Worm (Caenorhabditis elegans) whole organism, young adult: ENCODE results near the gene K06H6.5.

Experiments used
- C06A6.2 ChIP-seq: fragments of 200-800 bp; sonication (Bioruptor generic); conservative IDR thresholded peaks from 2 replicates; pipeline ENCODE4 v1.3.6; 2022; ENCODE audit warnings: missing genetic modification characterization, missing compliant biosample characterization
- C17E4.6 ChIP-seq: fragments of 200-800 bp; sonication (Bioruptor generic); IDR thresholded peaks from 2 replicates; pipeline ENCODE4 v1.3.6; 2022; ENCODE audit warnings: missing genetic modification reagents, missing genetic modification characterization, missing compliant biosample characterization
- F37B4.10 ChIP-seq: fragments of 200-800 bp; sonication (Bioruptor generic); IDR thresholded peaks from 2 replicates; pipeline ENCODE4 v1.3.6; 2022; ENCODE audit warnings: missing genetic modification characterization, missing compliant biosample characterization
- F52B5.7 ChIP-seq: sonication (generic microtip); optimal IDR thresholded peaks from 2 replicates; lab custom pipeline; 2016; ENCODE audit warnings: mild to moderate bottlenecking, missing genetic modification characterization, missing compliant biosample characterization
- F57A8.1 ChIP-seq: fragments of 200-800 bp; sonication (Bioruptor generic); optimal IDR thresholded peaks from 2 replicates; lab custom pipeline; 2018; ENCODE audit warnings: mild to moderate bottlenecking, missing genetic modification characterization, moderate library complexity, missing compliant biosample characterization
- F57C9.4 ChIP-seq: sonication (generic microtip); optimal IDR thresholded peaks from 2 replicates; lab custom pipeline; 2017; ENCODE audit warnings: mild to moderate bottlenecking, missing genetic modification characterization, missing compliant biosample characterization
- K11D2.4 ChIP-seq: fragments of 200-800 bp; sonication (Bioruptor generic); IDR thresholded peaks from 2 replicates; pipeline ENCODE4 v1.3.6; 2022; ENCODE audit warnings: missing genetic modification reagents, missing genetic modification characterization, missing compliant biosample characterization
- K12H6.12 ChIP-seq: fragments of 200-800 bp; sonication (Bioruptor generic); optimal IDR thresholded peaks from 2 replicates; lab custom pipeline; 2018; ENCODE audit warnings: mild to moderate bottlenecking, missing genetic modification characterization, missing compliant biosample characterization
- T07F8.4 ChIP-seq: sonication (generic microtip); optimal IDR thresholded peaks from 2 replicates; lab custom pipeline; 2016; ENCODE audit warnings: mild to moderate bottlenecking, missing genetic modification characterization, moderate library complexity, missing compliant biosample characterization
- Y53G8AR.9 ChIP-seq: fragments of 200-800 bp; sonication (Bioruptor generic); conservative IDR thresholded peaks from 2 replicates; pipeline ENCODE4 v1.3.6; 2022; ENCODE audit warnings: missing genetic modification reagents, missing genetic modification characterization, missing compliant biosample characterization
- Y56A3A.18 ChIP-seq: fragments of 200-800 bp; sonication (Bioruptor generic); IDR thresholded peaks from 2 replicates; pipeline ENCODE4 v1.3.6; 2022; ENCODE audit warnings: missing genetic modification reagents, missing genetic modification characterization, missing compliant biosample characterization
- Y79H2A.3 ChIP-seq: fragments of 200-800 bp; sonication (Bioruptor generic); conservative IDR thresholded peaks from 2 replicates; pipeline ENCODE4 v1.3.6; 2022; ENCODE audit warnings: missing genetic modification reagents, missing genetic modification characterization, missing compliant biosample characterization
- Y95B8A.8 ChIP-seq: fragments of 200-800 bp; sonication (Bioruptor generic); IDR thresholded peaks from 2 replicates; pipeline ENCODE4 v1.3.6; 2022; ENCODE audit warnings: missing genetic modification reagents, missing genetic modification characterization, missing compliant biosample characterization
- aptf-3 ChIP-seq: fragments of 200-800 bp; sonication (Bioruptor generic); IDR thresholded peaks from 2 replicates; pipeline ENCODE4 v1.3.6; 2022; ENCODE audit warnings: missing genetic modification characterization, missing compliant biosample characterization
- atf-7 ChIP-seq: sonication (generic microtip); optimal IDR thresholded peaks from 2 replicates; lab custom pipeline; 2017; ENCODE audit warnings: mild to moderate bottlenecking, missing genetic modification characterization, missing compliant biosample characterization
- attf-3 ChIP-seq: fragments of 200-800 bp; sonication (Bioruptor generic); conservative IDR thresholded peaks from 2 replicates; pipeline ENCODE4 v1.3.6; 2022; ENCODE audit warnings: missing genetic modification reagents, missing genetic modification characterization, missing compliant biosample characterization
- attf-5 ChIP-seq: fragments of 200-800 bp; sonication (Bioruptor generic); optimal IDR thresholded peaks from 2 replicates; lab custom pipeline; 2018; ENCODE audit warnings: mild to moderate bottlenecking, missing genetic modification characterization, missing compliant biosample characterization
- bed-1 ChIP-seq: fragments of 200-800 bp; sonication (Bioruptor generic); IDR thresholded peaks from 2 replicates; pipeline ENCODE4 v1.3.6; 2022; ENCODE audit warnings: missing genetic modification reagents, missing genetic modification characterization, missing compliant biosample characterization
- bed-2 ChIP-seq: fragments of 200-800 bp; sonication (Bioruptor generic); IDR thresholded peaks from 2 replicates; pipeline ENCODE4 v1.3.6; 2022; ENCODE audit warnings: missing genetic modification reagents, missing genetic modification characterization, missing compliant biosample characterization
- ceh-58 ChIP-seq: fragments of 200-800 bp; sonication (Bioruptor generic); IDR thresholded peaks from 2 replicates; pipeline ENCODE4 v1.3.6; 2022; ENCODE audit warnings: missing genetic modification characterization, missing compliant biosample characterization
- ceh-79 ChIP-seq: sonication (generic microtip); optimal IDR thresholded peaks from 2 replicates; lab custom pipeline; 2017; ENCODE audit warnings: mild to moderate bottlenecking, missing genetic modification characterization, missing compliant biosample characterization
- chd-7 ChIP-seq: sonication (generic microtip); optimal IDR thresholded peaks from 2 replicates; lab custom pipeline; 2016; ENCODE audit warnings: mild to moderate bottlenecking, missing genetic modification characterization, moderate library complexity, missing compliant biosample characterization
- dpff-1 ChIP-seq: sonication (generic microtip); optimal IDR thresholded peaks from 2 replicates; lab custom pipeline; 2017; ENCODE audit warnings: mild to moderate bottlenecking, missing genetic modification characterization, missing compliant biosample characterization
- efl-1 ChIP-seq: fragments of 150-350 bp; optimal IDR thresholded peaks from 2 replicates; lab custom pipeline; 2014; ENCODE audit warnings: missing biosample characterization, missing genetic modification reagents, missing genetic modification characterization
- egrh-3 ChIP-seq: fragments of 200-800 bp; sonication (Bioruptor generic); IDR thresholded peaks from 2 replicates; pipeline ENCODE4 v1.3.6; 2022; ENCODE audit warnings: missing genetic modification reagents, missing genetic modification characterization, missing compliant biosample characterization
- ekl-4 ChIP-seq: fragments of 200-800 bp; sonication (Bioruptor generic); IDR thresholded peaks from 2 replicates; pipeline ENCODE4 v1.3.6; 2022; ENCODE audit warnings: missing genetic modification reagents, missing genetic modification characterization, missing compliant biosample characterization
- him-1 ChIP-seq: sonication (generic microtip); optimal IDR thresholded peaks from 2 replicates; lab custom pipeline; 2016; ENCODE audit warnings: missing genotype, missing genetic modification reagents, missing genetic modification characterization, missing compliant biosample characterization
- lin-35 ChIP-seq, 3 experiments: fragments of 150-350 bp in 2 of 3; sonication (generic microtip) in 1 of 3; optimal IDR thresholded peaks; 2 replicates each; lab custom pipeline; 2014 to 2018; ENCODE audit warnings: missing biosample characterization in 3 of 3, missing genetic modification characterization in 3 of 3, missing genetic modification reagents in 3 of 3
- lin-40 ChIP-seq: sonication (generic microtip); optimal IDR thresholded peaks from 2 replicates; lab custom pipeline; 2016; ENCODE audit warnings: missing genetic modification characterization, mild to moderate bottlenecking, missing compliant biosample characterization, missing genotype, missing genetic modification reagents
- madf-10 ChIP-seq: sonication (generic microtip); optimal IDR thresholded peaks from 2 replicates; lab custom pipeline; 2016; ENCODE audit warnings: mild to moderate bottlenecking, missing genetic modification characterization, missing compliant biosample characterization
- madf-3 ChIP-seq: fragments of 200-800 bp; sonication (Bioruptor generic); IDR thresholded peaks from 2 replicates; pipeline ENCODE4 v1.3.6; 2022; ENCODE audit warnings: missing genetic modification reagents, missing genetic modification characterization, missing compliant biosample characterization
- madf-6 ChIP-seq: fragments of 200-800 bp; sonication (Bioruptor generic); IDR thresholded peaks from 2 replicates; pipeline ENCODE4 v1.3.6; 2022; ENCODE audit warnings: missing genetic modification reagents, missing genetic modification characterization, missing compliant biosample characterization
- madf-8 ChIP-seq: fragments of 200-800 bp; sonication (Bioruptor generic); conservative IDR thresholded peaks from 2 replicates; pipeline ENCODE4 v1.3.6; 2022; ENCODE audit warnings: missing genetic modification reagents, missing genetic modification characterization, missing compliant biosample characterization
- mel-28 ChIP-seq: sonication (generic microtip); optimal IDR thresholded peaks from 2 replicates; lab custom pipeline; 2016; ENCODE audit warnings: borderline replicate concordance, mild to moderate bottlenecking, missing genetic modification characterization, missing compliant biosample characterization
- mes-4 ChIP-seq: sonication (generic microtip); optimal IDR thresholded peaks from 2 replicates; lab custom pipeline; 2016; ENCODE audit warnings: missing genotype, missing genetic modification characterization, missing compliant biosample characterization
- nhr-179 ChIP-seq: sonication (generic microtip); optimal IDR thresholded peaks from 2 replicates; lab custom pipeline; 2016; ENCODE audit warnings: mild to moderate bottlenecking, missing genetic modification characterization, missing compliant biosample characterization
- nhr-90 ChIP-seq: sonication (generic microtip); optimal IDR thresholded peaks from 2 replicates; lab custom pipeline; 2016; ENCODE audit warnings: missing genotype, mild to moderate bottlenecking, missing genetic modification characterization, missing compliant biosample characterization
- pha-4 ChIP-seq: fragments of 150-350 bp; sonication (generic microtip); optimal IDR thresholded peaks from 2 replicates; lab custom pipeline; 2014; ENCODE audit warnings: missing biosample characterization, missing genetic modification reagents, missing genetic modification characterization
- rec-8 ChIP-seq, 2 experiments: sonication (generic microtip); optimal IDR thresholded peaks; 2 replicates each; lab custom pipeline; 2016; ENCODE audit warnings: mild to moderate bottlenecking in 2 of 2, missing genetic modification characterization in 2 of 2, missing genetic modification reagents in 2 of 2, missing genotype in 2 of 2, missing biosample characterization in 1 of 2, missing compliant biosample characterization in 1 of 2, moderate library complexity in 1 of 2
- repo-1 ChIP-seq: sonication (generic microtip); optimal IDR thresholded peaks from 2 replicates; lab custom pipeline; 2017; ENCODE audit warnings: mild to moderate bottlenecking, missing genetic modification characterization, missing compliant biosample characterization
- snpc-1.1 ChIP-seq: sonication (generic microtip); optimal IDR thresholded peaks from 2 replicates; lab custom pipeline; 2017; ENCODE audit warnings: missing genetic modification characterization, mild to moderate bottlenecking, missing compliant biosample characterization, antibody characterized with exemption, moderate library complexity, missing genotype, missing genetic modification reagents; ENCODE audit not compliant: insufficient read depth
- tbp1 ChIP-seq: fragments of 200-800 bp; sonication (Bioruptor generic); optimal IDR thresholded peaks from 2 replicates; lab custom pipeline; 2018; ENCODE audit warnings: mild to moderate bottlenecking, missing genetic modification characterization, missing compliant biosample characterization
- unc-62 ChIP-seq: fragments of 150-350 bp; optimal IDR thresholded peaks from 2 replicates; lab custom pipeline; 2014; ENCODE audit warnings: missing biosample characterization, missing genetic modification reagents, missing genetic modification characterization
- ztf-18 ChIP-seq: sonication (generic microtip); optimal IDR thresholded peaks from 2 replicates; lab custom pipeline; 2016; ENCODE audit warnings: missing genotype, mild to moderate bottlenecking, missing genetic modification characterization, missing compliant biosample characterization
- ztf-28 ChIP-seq: fragments of 200-800 bp; sonication (Bioruptor generic); IDR thresholded peaks from 2 replicates; pipeline ENCODE4 v1.3.6; 2022; ENCODE audit warnings: missing genetic modification reagents, missing genetic modification characterization, missing compliant biosample characterization
- ztf-3 ChIP-seq: fragments of 200-800 bp; sonication (Bioruptor generic); optimal IDR thresholded peaks from 2 replicates; lab custom pipeline; 2018; ENCODE audit warnings: mild to moderate bottlenecking, missing genetic modification characterization, missing compliant biosample characterization
- ztf-6 ChIP-seq: fragments of 200-800 bp; sonication (Bioruptor generic); IDR thresholded peaks from 2 replicates; pipeline ENCODE4 v1.3.6; 2022; ENCODE audit warnings: missing genetic modification reagents, missing genetic modification characterization, missing compliant biosample characterization

Gene K06H6.5

DNA sequence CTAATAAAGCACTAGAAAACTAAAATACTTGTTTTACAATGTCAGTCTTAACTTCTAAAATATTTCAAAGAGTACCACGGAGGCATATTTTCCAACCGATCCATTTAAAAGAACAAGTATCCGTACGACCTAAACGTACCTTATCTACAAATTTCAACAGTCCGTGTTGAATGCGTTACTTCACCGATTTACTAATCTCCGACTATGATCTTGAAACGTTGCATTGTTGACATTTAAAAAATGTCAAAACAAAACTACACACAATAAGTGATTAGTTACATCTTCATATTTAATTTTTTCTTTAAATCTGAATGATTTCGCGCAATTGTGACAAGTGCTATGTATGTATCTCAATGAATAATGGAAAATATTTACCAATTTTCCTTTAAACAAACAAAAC is 21.7 kb downstream of the K06H6.5 start:
- TF ChIP-seq attf-3 (GFP tag; lab: Robert Waterston, UW) (no peak), bed-2 (GFP tag; lab: Robert Waterston, UW) (no peak), madf-10 (tag; lab: Kevin White, UChicago) (no peak), nhr-179 (tag; lab: Kevin White, UChicago) (no peak), pha-4 (tag; lab: Kevin White, UChicago) (no peak), C06A6.2 (no peak), aptf-3 (GFP tag; lab: Robert Waterston, UW) (no peak), repo-1 (tag; lab: Kevin White, UChicago) (no peak), madf-6 (GFP tag; lab: Robert Waterston, UW) (no peak), tbp1 (GFP tag; lab: Kevin White, UChicago) (no peak), atf-7 (no peak), attf-5 (GFP tag; lab: Kevin White, UChicago) (no peak), F57C9.4 (tag; lab: Kevin White, UChicago) (no peak), unc-62 (GFP tag; lab: Kevin White, UChicago) (no peak), ceh-58 (GFP tag; lab: Robert Waterston, UW) (no peak), lin-35 (GFP tag; optimal IDR thresholded peaks at IDR 0.05; lab: Kevin White, UChicago) (no peak), F52B5.7 (no peak), mel-28 (no peak), K11D2.4 (GFP tag; lab: Robert Waterston, UW) (no peak), Y95B8A.8 (no peak)

DNA sequence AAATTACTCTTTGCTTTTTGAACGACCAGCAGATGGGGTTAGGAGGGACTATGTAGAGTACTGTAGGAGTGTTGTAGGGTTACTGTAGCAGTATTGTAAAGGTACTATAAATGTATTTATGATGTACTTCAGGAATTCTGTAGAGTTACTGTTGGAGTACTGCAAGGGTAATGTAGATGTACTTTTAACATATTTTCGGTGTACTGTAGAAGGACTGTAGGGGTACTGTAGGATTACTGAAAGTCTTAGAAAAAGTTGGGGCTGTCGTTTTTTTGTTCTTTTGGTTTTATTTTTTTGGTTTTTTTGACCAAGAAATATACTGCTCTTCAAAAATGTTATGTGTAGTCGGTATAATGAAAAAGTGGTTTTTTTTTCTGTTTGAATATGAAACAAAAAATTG is 22.5 kb downstream of the K06H6.5 start:
- no peak for TF ChIP-seq madf-10 (tag; lab: Kevin White, UChicago)
- TF ChIP-seq ceh-79 (tag; lab: Kevin White, UChicago) = no peak
- no peak for TF ChIP-seq Y53G8AR.9 (GFP tag; lab: Robert Waterston, UW)
- no peak for TF ChIP-seq madf-8
- no peak for TF ChIP-seq ztf-28 (GFP tag; lab: Robert Waterston, UW)
- no peak for TF ChIP-seq C06A6.2
- TF ChIP-seq madf-3 (GFP tag; lab: Robert Waterston, UW) = no peak
- TF ChIP-seq ceh-58 (GFP tag; lab: Robert Waterston, UW) = no peak
- TF ChIP-seq T07F8.4 (tag; lab: Kevin White, UChicago) = no peak
- no peak for TF ChIP-seq snpc-1.1
- TF ChIP-seq Y56A3A.18 (GFP tag; lab: Robert Waterston, UW) = no peak
- no peak for TF ChIP-seq Y79H2A.3 (GFP tag; lab: Robert Waterston, UW)
- no peak for TF ChIP-seq K11D2.4 (GFP tag; lab: Robert Waterston, UW)
- no peak for TF ChIP-seq ztf-18 (tag; lab: Kevin White, UChicago)
- no peak for TF ChIP-seq C17E4.6 (GFP tag; lab: Robert Waterston, UW)
- TF ChIP-seq bed-1 (GFP tag; lab: Robert Waterston, UW) = no peak
- TF ChIP-seq egrh-3 (GFP tag; lab: Robert Waterston, UW) = no peak
- no peak for TF ChIP-seq F37B4.10 (GFP tag; lab: Robert Waterston, UW)
- TF ChIP-seq efl-1 (GFP tag; lab: Kevin White, UChicago) = no peak
- no peak for TF ChIP-seq nhr-90 (tag; lab: Kevin White, UChicago)

DNA sequence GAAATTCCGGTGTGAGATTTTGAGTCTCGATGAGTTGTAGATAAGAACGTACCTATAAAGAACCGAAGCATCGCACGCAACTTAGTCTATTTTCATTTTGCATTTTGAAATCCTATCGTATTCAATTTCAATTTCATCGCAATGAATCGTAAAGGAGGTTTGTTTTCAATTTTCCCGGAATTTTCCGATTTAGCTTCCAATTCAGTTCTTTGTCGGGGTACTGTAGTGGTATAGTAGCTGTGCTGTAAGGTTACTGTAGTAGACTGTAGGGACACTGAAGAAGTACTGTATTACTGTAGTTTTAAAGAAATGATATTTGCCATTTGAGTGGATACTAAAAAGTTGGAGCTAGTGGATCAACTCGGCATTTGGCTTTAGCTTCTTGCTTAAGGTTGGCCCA is 23.6 kb downstream of the K06H6.5 start:
- TF ChIP-seq ztf-6 (GFP tag; lab: Robert Waterston, UW) (no peak), F57A8.1 (GFP tag; lab: Kevin White, UChicago) (no peak), lin-40 (no peak), mes-4 (tag; lab: Kevin White, UChicago) (no peak), rec-8 (tag; optimal IDR thresholded peaks at IDR 0.05; lab: Kevin White, UChicago) (no peak), dpff-1 (no peak), bed-1 (GFP tag; lab: Robert Waterston, UW) (no peak), Y56A3A.18 (GFP tag; lab: Robert Waterston, UW) (no peak), atf-7 (no peak), chd-7 (tag; lab: Kevin White, UChicago) (no peak), him-1 (no peak), K12H6.12 (tag; lab: Kevin White, UChicago) (no peak), snpc-1.1 (no peak), ekl-4 (GFP tag; lab: Robert Waterston, UW) (no peak), ztf-3 (GFP tag; lab: Kevin White, UChicago) (no peak), repo-1 (tag; lab: Kevin White, UChicago) (no peak)
